Fruit fly (Drosophila melanogaster): ENCODE measurements around the gene tth.

dm6 chrX:13624334-13625079 lies 8.1 kb upstream of the tth start, which contains the start of the genes CG2691 and NFAT:
- TF ChIP-seq Lpt (GFP tag; optimal IDR thresholded peaks at IDR 0.05) (peak; percentile 43), Eip93F (GFP tag; optimal IDR thresholded peaks at IDR 0.05) (peak; percentile 30), spab (GFP tag; optimal IDR thresholded peaks at IDR 0.05) (no peak), vri (GFP tag; optimal IDR thresholded peaks at IDR 0.05) (peak; percentile 44), CG8319 (GFP tag; optimal IDR thresholded peaks at IDR 0.05) (no peak), CG6808 (GFP tag; optimal IDR thresholded peaks at IDR 0.05) (peak; percentile 23), Ets21C (GFP tag; optimal IDR thresholded peaks at IDR 0.05) (no peak), CG3032 (tag; optimal IDR thresholded peaks at IDR 0.05) (no peak), Smox (GFP tag; optimal IDR thresholded peaks at IDR 0.05) (no peak)

Measured in whole organism, prepupa.